Fruit fly (Drosophila melanogaster) whole organism, wandering third instar larva: ENCODE results near the gene CG7058.

Source experiments
- Abd-B ChIP-seq: fragments of >200 bp; optimal IDR thresholded peaks from 2 replicates; lab custom pipeline; 2017; ENCODE audit warnings: missing biosample characterization, missing genetic modification characterization
- CG32264 ChIP-seq: fragments of 200-800 bp; sonication (Bioruptor generic); optimal IDR thresholded peaks from 2 replicates; lab custom pipeline; 2016; ENCODE audit warnings: missing biosample characterization, missing genetic modification characterization
- CG9705 ChIP-seq: fragments of 200-800 bp; sonication (Bioruptor generic); optimal IDR thresholded peaks from 2 replicates; lab custom pipeline; 2018; ENCODE audit warnings: missing biosample characterization, mild to moderate bottlenecking, missing genetic modification characterization
- CrebA ChIP-seq: fragments of 200-800 bp; sonication (Bioruptor generic); optimal IDR thresholded peaks from 2 replicates; lab custom pipeline; 2016; ENCODE audit warnings: missing biosample characterization, mild to moderate bottlenecking, missing genetic modification characterization, borderline replicate concordance
- Dfd ChIP-seq: fragments of >200 bp; optimal IDR thresholded peaks from 2 replicates; lab custom pipeline; 2017; ENCODE audit warnings: missing biosample characterization, missing genetic modification characterization
- Dif ChIP-seq: fragments of 200-275, 200-300 bp; sonication (Bioruptor generic); optimal IDR thresholded peaks from 2 replicates; lab custom pipeline; 2018; ENCODE audit warnings: missing biosample characterization, missing genetic modification characterization; ENCODE audit not compliant: partially characterized antibody
- GATAd ChIP-seq: sonication (Bioruptor generic); optimal IDR thresholded peaks from 2 replicates; lab custom pipeline; 2016; ENCODE audit warnings: missing biosample characterization, missing genetic modification characterization
- HLH106 ChIP-seq: fragments of 200-800 bp; optimal IDR thresholded peaks from 3 replicates; lab custom pipeline; 2019; ENCODE audit warnings: missing biosample characterization, mild to moderate bottlenecking, missing genetic modification characterization, moderate library complexity
- Hnf4 ChIP-seq: fragments of 200-800 bp; sonication (Bioruptor generic); optimal IDR thresholded peaks from 2 replicates; lab custom pipeline; 2016; ENCODE audit warnings: missing biosample characterization, mild to moderate bottlenecking, missing genetic modification characterization
- Hr78 ChIP-seq: fragments of >200 bp; optimal IDR thresholded peaks from 2 replicates; lab custom pipeline; 2017; ENCODE audit warnings: missing biosample characterization, missing genetic modification characterization
- Hr83 ChIP-seq: fragments of 200-300 bp; sonication (Bioruptor generic); optimal IDR thresholded peaks from 2 replicates; lab custom pipeline; 2016; ENCODE audit warnings: missing biosample characterization, mild to moderate bottlenecking, missing genetic modification characterization, moderate library complexity; ENCODE audit not compliant: poor library complexity, severe bottlenecking
- Jra ChIP-seq: sonication (Bioruptor generic); optimal IDR thresholded peaks from 2 replicates; lab custom pipeline; 2016; ENCODE audit warnings: missing biosample characterization, missing genetic modification characterization
- Mio ChIP-seq: sonication (Bioruptor generic); optimal IDR thresholded peaks from 2 replicates; lab custom pipeline; 2016; ENCODE audit warnings: missing biosample characterization, missing genetic modification characterization
- Myc ChIP-seq: fragments of >200 bp; optimal IDR thresholded peaks from 2 replicates; lab custom pipeline; 2017
- N ChIP-seq: fragments of >200 bp; optimal IDR thresholded peaks from 2 replicates; lab custom pipeline; 2018; ENCODE audit warnings: missing biosample characterization, missing external identifiers, missing genetic modification characterization
- OdsH ChIP-seq: fragments of 200-800 bp; sonication (Bioruptor generic); optimal IDR thresholded peaks from 2 replicates; lab custom pipeline; 2016; ENCODE audit warnings: missing biosample characterization, mild to moderate bottlenecking, missing genetic modification characterization
- Rel ChIP-seq, 2 experiments: fragments of 200-800 bp; sonication (Bioruptor generic) in 1 of 2; optimal IDR thresholded peaks; 2 replicates in 1 of 2; 3 replicates in 1 of 2; lab custom pipeline; 2016 to 2019; ENCODE audit warnings: mild to moderate bottlenecking in 2 of 2, missing biosample characterization in 2 of 2, missing genetic modification characterization in 2 of 2, moderate library complexity in 1 of 2
- Sp1 ChIP-seq: fragments of 200-800 bp; sonication (Bioruptor generic); optimal IDR thresholded peaks from 3 replicates; lab custom pipeline; 2019; ENCODE audit warnings: missing biosample characterization, mild to moderate bottlenecking, missing genetic modification characterization, moderate library complexity
- Vsx2 ChIP-seq: fragments of 200-300, 225-300 bp; sonication (Bioruptor generic); optimal IDR thresholded peaks from 2 replicates; lab custom pipeline; 2018; ENCODE audit warnings: missing biosample characterization, missing genetic modification characterization; ENCODE audit not compliant: partially characterized antibody
- br ChIP-seq: fragments of 200-800 bp; sonication (Bioruptor generic); optimal IDR thresholded peaks from 2 replicates; lab custom pipeline; 2016; ENCODE audit warnings: missing biosample characterization, missing genetic modification characterization
- brk ChIP-seq: fragments of 200-800 bp; sonication (Bioruptor generic); optimal IDR thresholded peaks from 2 replicates; lab custom pipeline; 2016; ENCODE audit warnings: missing biosample characterization, mild to moderate bottlenecking, missing genetic modification characterization
- dl ChIP-seq, 2 experiments: fragments of 175-275, 200-275 bp in 1 of 2; fragments of 200-275 bp in 1 of 2; sonication (Bioruptor generic); optimal IDR thresholded peaks; lab custom pipeline; 2018; ENCODE audit warnings: mild to moderate bottlenecking in 2 of 2, missing biosample characterization in 2 of 2, missing genetic modification characterization in 2 of 2, moderate library complexity in 2 of 2; ENCODE audit not compliant: partially characterized antibody in 2 of 2, insufficient read depth in 1 of 2
- dmrt93B ChIP-seq: fragments of 200-800 bp; sonication (Bioruptor generic); optimal IDR thresholded peaks from 2 replicates; lab custom pipeline; 2018; ENCODE audit warnings: missing biosample characterization, mild to moderate bottlenecking, missing genetic modification characterization
- dsf ChIP-seq: sonication (Bioruptor generic); optimal IDR thresholded peaks from 2 replicates; lab custom pipeline; 2016; ENCODE audit warnings: missing biosample characterization, missing genetic modification characterization, borderline replicate concordance
- ey ChIP-seq: fragments of 200-800 bp; sonication (Bioruptor generic); optimal IDR thresholded peaks from 2 replicates; lab custom pipeline; 2016; ENCODE audit warnings: missing biosample characterization, missing genetic modification characterization
- foxo ChIP-seq, 2 experiments: fragments of 200-800 bp; sonication (Bioruptor generic); optimal IDR thresholded peaks; 2 replicates in 1 of 2; 3 replicates in 1 of 2; lab custom pipeline; 2016 to 2017; ENCODE audit warnings: missing biosample characterization in 2 of 2, missing genetic modification characterization in 2 of 2
- fru ChIP-seq: fragments of 200-800 bp; sonication (Bioruptor generic); optimal IDR thresholded peaks from 3 replicates; lab custom pipeline; 2016; ENCODE audit warnings: missing biosample characterization, mild to moderate bottlenecking, missing genetic modification characterization
- h ChIP-seq: fragments of 200-800 bp; sonication (Bioruptor generic); optimal IDR thresholded peaks from 3 replicates; lab custom pipeline; 2016; ENCODE audit warnings: missing biosample characterization, mild to moderate bottlenecking, missing genetic modification characterization
- jim ChIP-seq: fragments of 175-275, 200-325 bp; sonication (Bioruptor generic); optimal IDR thresholded peaks from 2 replicates; lab custom pipeline; 2016; ENCODE audit warnings: missing biosample characterization, mild to moderate bottlenecking, missing genetic modification characterization
- lola ChIP-seq: fragments of >200 bp; optimal IDR thresholded peaks from 2 replicates; lab custom pipeline; 2017; ENCODE audit warnings: missing biosample characterization, missing genetic modification characterization
- pan ChIP-seq: fragments of >200 bp; optimal IDR thresholded peaks from 2 replicates; lab custom pipeline; 2017
- psq ChIP-seq: fragments of 200-800 bp; sonication (Bioruptor generic); optimal IDR thresholded peaks from 3 replicates; lab custom pipeline; 2017; ENCODE audit warnings: missing biosample characterization, mild to moderate bottlenecking, missing genetic modification characterization, moderate library complexity
- rgr ChIP-seq: fragments of 200-800 bp; sonication (Bioruptor generic); optimal IDR thresholded peaks from 3 replicates; lab custom pipeline; 2016; ENCODE audit warnings: missing biosample characterization, mild to moderate bottlenecking, missing genetic modification characterization
- sage ChIP-seq: fragments of 200-800 bp; sonication (Bioruptor generic); optimal IDR thresholded peaks from 2 replicates; lab custom pipeline; 2016; ENCODE audit warnings: missing biosample characterization, mild to moderate bottlenecking, missing genetic modification characterization
- sv ChIP-seq: fragments of 200-800 bp; sonication (Bioruptor generic); optimal IDR thresholded peaks from 3 replicates; lab custom pipeline; 2016; ENCODE audit warnings: missing biosample characterization, missing genetic modification characterization
- tai ChIP-seq: sonication (Bioruptor generic); optimal IDR thresholded peaks from 2 replicates; lab custom pipeline; 2016; ENCODE audit warnings: missing biosample characterization, missing genetic modification characterization
- usp ChIP-seq: fragments of >200 bp; optimal IDR thresholded peaks from 2 replicates; lab custom pipeline; 2017; ENCODE audit warnings: missing biosample characterization, missing genetic modification characterization
- woc ChIP-seq: sonication (Bioruptor generic); optimal IDR thresholded peaks from 2 replicates; lab custom pipeline; 2016; ENCODE audit warnings: missing biosample characterization, mild to moderate bottlenecking, missing genetic modification characterization

CG7058 gene

dm6 chrX:18838929-18839576 lies 32.6 kb downstream of the CG7058 start:
- TF ChIP-seq foxo (GFP tag; optimal IDR thresholded peaks at IDR 0.05; lab: Kevin White, UChicago) (no peak), Mio (GFP tag; lab: Kevin White, UChicago) (no peak), Sp1 (GFP tag; lab: Kevin White, UChicago) (peak; percentile 30), CrebA (GFP tag; lab: Kevin White, UChicago) (no peak), lola (GFP tag; lab: Kevin White, UChicago) (no peak), psq (GFP tag; lab: Kevin White, UChicago) (peak; percentile 2), Jra (GFP tag; lab: Kevin White, UChicago) (no peak), dsf (GFP tag; lab: Kevin White, UChicago) (no peak), CG9705 (GFP tag; lab: Kevin White, UChicago) (peak; percentile 5)

dm6 chrX:18843229-18844033 lies 36.9 kb downstream of the CG7058 start, which contains the start of gene htk:
Gene htk (plus strand): TSS chrX:18843663.
- peak; percentile 79 for TF ChIP-seq h
- TF ChIP-seq foxo (GFP tag; optimal IDR thresholded peaks at IDR 0.05; lab: Kevin White, UChicago), result peak in 1 of 2 experiments; percentile 86
- no peak for TF ChIP-seq dl (GFP tag; optimal IDR thresholded peaks at IDR 0.05; lab: Kevin White, UChicago; ENCODE audit: insufficient read depth in 1 of 2, partially characterized antibody in 2 of 2)
- TF ChIP-seq Hnf4, result peak; percentile 75
- no peak for TF ChIP-seq dsf (GFP tag; lab: Kevin White, UChicago)
- TF ChIP-seq Abd-B (GFP tag; lab: Kevin White, UChicago), result no peak
- no peak for TF ChIP-seq lola (GFP tag; lab: Kevin White, UChicago)
- no peak for TF ChIP-seq usp (GFP tag; lab: Kevin White, UChicago)
- TF ChIP-seq GATAd (GFP tag; lab: Kevin White, UChicago), result no peak
- no peak for TF ChIP-seq Dif (GFP tag; lab: Kevin White, UChicago)
- TF ChIP-seq OdsH (GFP tag; lab: Kevin White, UChicago), result peak; percentile 63
- TF ChIP-seq N (GFP tag; lab: Kevin White, UChicago), result no peak
- peak; percentile 69 for TF ChIP-seq fru (GFP tag; lab: Kevin White, UChicago)
- peak; percentile 94 for TF ChIP-seq Myc (lab: Kevin White, UChicago)
- TF ChIP-seq brk (GFP tag; lab: Kevin White, UChicago), result no peak
- TF ChIP-seq CG9705 (GFP tag; lab: Kevin White, UChicago), result peak; percentile 37
- TF ChIP-seq woc (GFP tag; lab: Kevin White, UChicago), result no peak
- peak; percentile 62 for TF ChIP-seq br (GFP tag; lab: Kevin White, UChicago)
- TF ChIP-seq HLH106 (tag; lab: Kevin White, UChicago), result peak; percentile 52
- no peak for TF ChIP-seq Hr78 (GFP tag; lab: Kevin White, UChicago)
- TF ChIP-seq Hr83 (GFP tag; lab: Kevin White, UChicago), result peak; percentile 72
- no peak for TF ChIP-seq CG32264 (GFP tag; lab: Kevin White, UChicago)
- TF ChIP-seq Rel (GFP tag; optimal IDR thresholded peaks at IDR 0.05; lab: Kevin White, UChicago), result no peak
- TF ChIP-seq Rel (tag; optimal IDR thresholded peaks at IDR 0.05; lab: Kevin White, UChicago), result peak; percentile 43
- TF ChIP-seq sv, result peak; percentile 10
- TF ChIP-seq Dfd (GFP tag; lab: Kevin White, UChicago), result no peak
- TF ChIP-seq sage (GFP tag; lab: Kevin White, UChicago), result no peak
- TF ChIP-seq Sp1 (GFP tag; lab: Kevin White, UChicago), result peak; percentile 20
- TF ChIP-seq rgr (GFP tag; lab: Kevin White, UChicago), result peak; percentile 74
- no peak for TF ChIP-seq jim
- peak; percentile 65 for TF ChIP-seq psq (GFP tag; lab: Kevin White, UChicago)
- TF ChIP-seq pan, result no peak
- TF ChIP-seq tai, result no peak
- no peak for TF ChIP-seq Mio (GFP tag; lab: Kevin White, UChicago)
- TF ChIP-seq ey (GFP tag; lab: Kevin White, UChicago), result peak; percentile 67
- no peak for TF ChIP-seq CrebA (GFP tag; lab: Kevin White, UChicago)
- peak; percentile 11 for TF ChIP-seq Jra (GFP tag; lab: Kevin White, UChicago)
- no peak for TF ChIP-seq Vsx2
- TF ChIP-seq dmrt93B, result peak; percentile 35
- TF ChIP-seq, all 38 proteins: peak for 18
